Fruit fly (Drosophila melanogaster): ENCODE measurements around the gene Ir7f.

dm6 chrX:7924913-7925312 lies 41.1 kb upstream of the Ir7f start:
- TF ChIP-seq CG8301 (tag; optimal IDR thresholded peaks at IDR 0.05) (no peak), CG32121 (GFP tag; IDR thresholded peaks at IDR 0.05) (no peak), CG12605 (GFP tag; IDR thresholded peaks at IDR 0.05) (no peak), CG9948 (tag; optimal IDR thresholded peaks at IDR 0.05) (no peak), CG17806 (tag; optimal IDR thresholded peaks at IDR 0.05) (no peak), Pif1A (GFP tag; optimal IDR thresholded peaks at IDR 0.05) (no peak), Ets98B (GFP tag; IDR thresholded peaks at IDR 0.05) (no peak), EcR (GFP tag; optimal IDR thresholded peaks at IDR 0.05) (no peak), Snoo (tag; optimal IDR thresholded peaks at IDR 0.05) (no peak), CG8159 (tag; optimal IDR thresholded peaks at IDR 0.05) (no peak), CG13204 (GFP tag; optimal IDR thresholded peaks at IDR 0.05) (no peak), D1 (tag; optimal IDR thresholded peaks at IDR 0.05) (no peak), CG14655 (GFP tag; optimal IDR thresholded peaks at IDR 0.05) (no peak), gl (tag; optimal IDR thresholded peaks at IDR 0.05) (no peak)

Data from whole organism, pupa.